Worm (Caenorhabditis elegans) whole organism, L2 larva: Measurements from ENCODE around the gene T11F9.21.
"Not testable (repeated sequence)": the region's sequence is repeated elsewhere in the genome, so short reads cannot be mapped to it uniquely, and the experiment has no call there.

Experiments used
- C34F6.9 ChIP-seq: fragments of 150-350 bp; optimal IDR thresholded peaks from 2 replicates; lab custom pipeline; 2014; ENCODE audit warnings: missing biosample characterization, missing genetic modification characterization
- F13H6.1 ChIP-seq: sonication (generic microtip); optimal IDR thresholded peaks from 2 replicates; lab custom pipeline; 2016; ENCODE audit warnings: missing genetic modification characterization, missing compliant biosample characterization
- alr-1 ChIP-seq: fragments of 150-350 bp; optimal IDR thresholded peaks from 2 replicates; lab custom pipeline; 2014; ENCODE audit warnings: missing biosample characterization, missing genetic modification characterization
- aly-2 ChIP-seq: fragments of 150-350 bp; optimal IDR thresholded peaks from 2 replicates; lab custom pipeline; 2014; ENCODE audit warnings: missing biosample characterization, missing genetic modification characterization
- blmp-1 ChIP-seq: sonication (generic microtip); optimal IDR thresholded peaks from 2 replicates; lab custom pipeline; 2017; ENCODE audit warnings: missing genetic modification characterization, mild to moderate bottlenecking, missing compliant biosample characterization, antibody characterized with exemption, moderate library complexity; ENCODE audit not compliant: insufficient read depth
- crh-2 ChIP-seq: sonication (generic microtip); optimal IDR thresholded peaks from 2 replicates; lab custom pipeline; 2017; ENCODE audit warnings: missing biosample characterization, missing genetic modification characterization
- elt-3 ChIP-seq: sonication (generic microtip); optimal IDR thresholded peaks from 2 replicates; lab custom pipeline; 2017; ENCODE audit warnings: missing biosample characterization, missing genetic modification characterization
- fos-1 ChIP-seq: fragments of 150-350 bp; optimal IDR thresholded peaks from 2 replicates; lab custom pipeline; 2014; ENCODE audit warnings: missing biosample characterization, missing genetic modification characterization
- gmeb-1 ChIP-seq: fragments of 150-350 bp; optimal IDR thresholded peaks from 2 replicates; lab custom pipeline; 2014; ENCODE audit warnings: missing biosample characterization, missing genetic modification characterization
- lin-11 ChIP-seq: fragments of 150-350 bp; sonication (generic microtip); optimal IDR thresholded peaks from 2 replicates; lab custom pipeline; 2014; ENCODE audit warnings: missing biosample characterization, missing genetic modification characterization, inconsistent platforms, mixed read lengths
- lin-13 ChIP-seq: fragments of 150-350 bp; optimal IDR thresholded peaks from 2 replicates; lab custom pipeline; 2014; ENCODE audit warnings: missing biosample characterization, missing genetic modification reagents, missing genetic modification characterization
- lsy-2 ChIP-seq, 2 experiments: fragments of 150-350 bp in 1 of 2; sonication (generic microtip) in 1 of 2; optimal IDR thresholded peaks; 2 replicates each; lab custom pipeline; 2014 to 2017; ENCODE audit warnings: missing biosample characterization in 2 of 2, missing genetic modification characterization in 2 of 2
- mab-5 ChIP-seq: fragments of 150-350 bp; optimal IDR thresholded peaks from 2 replicates; lab custom pipeline; 2014; ENCODE audit warnings: missing biosample characterization, missing genetic modification characterization
- mbf-1 ChIP-seq: sonication (generic microtip); optimal IDR thresholded peaks from 2 replicates; lab custom pipeline; 2017; ENCODE audit warnings: missing biosample characterization, missing genetic modification characterization
- mdl-1 ChIP-seq, 2 experiments: fragments of 150-350 bp in 1 of 2; sonication (generic microtip) in 1 of 2; optimal IDR thresholded peaks; 2 replicates each; lab custom pipeline; 2017; ENCODE audit warnings: missing biosample characterization in 2 of 2, missing genetic modification characterization in 2 of 2
- nhr-10 ChIP-seq: sonication (generic microtip); optimal IDR thresholded peaks from 2 replicates; lab custom pipeline; 2017; ENCODE audit warnings: missing biosample characterization, missing genetic modification characterization
- nhr-11 ChIP-seq: fragments of 150-350 bp; optimal IDR thresholded peaks from 2 replicates; lab custom pipeline; 2014; ENCODE audit warnings: missing biosample characterization, missing genetic modification characterization
- nhr-12 ChIP-seq: fragments of 150-350 bp; optimal IDR thresholded peaks from 2 replicates; lab custom pipeline; 2014; ENCODE audit warnings: missing biosample characterization, missing genetic modification characterization
- nhr-129 ChIP-seq: fragments of 150-350 bp; optimal IDR thresholded peaks from 2 replicates; lab custom pipeline; 2014; ENCODE audit warnings: missing biosample characterization, missing genetic modification characterization
- nhr-21 ChIP-seq: fragments of 150-350 bp; optimal IDR thresholded peaks from 2 replicates; lab custom pipeline; 2014; ENCODE audit warnings: missing biosample characterization, missing genetic modification characterization
- nhr-23 ChIP-seq: fragments of 150-350 bp; optimal IDR thresholded peaks from 2 replicates; lab custom pipeline; 2014; ENCODE audit warnings: missing biosample characterization, missing genetic modification reagents, missing genetic modification characterization
- nhr-25 ChIP-seq: fragments of 150-350 bp; sonication (generic microtip); optimal IDR thresholded peaks from 3 replicates; lab custom pipeline; 2014; ENCODE audit warnings: missing biosample characterization, missing genetic modification characterization
- nhr-6 ChIP-seq: fragments of 150-350 bp; optimal IDR thresholded peaks from 2 replicates; lab custom pipeline; 2014; ENCODE audit warnings: missing biosample characterization, missing genetic modification characterization
- sem-4 ChIP-seq: fragments of 150-350 bp; optimal IDR thresholded peaks from 2 replicates; lab custom pipeline; 2014; ENCODE audit warnings: missing biosample characterization, missing genetic modification reagents, missing genetic modification characterization
- sma-3 ChIP-seq: sonication (generic microtip); optimal IDR thresholded peaks from 2 replicates; lab custom pipeline; 2016; ENCODE audit warnings: missing genetic modification reagents, missing genetic modification characterization, missing compliant biosample characterization
- sma-9 ChIP-seq, 2 experiments: fragments of 150-350 bp in 1 of 2; sonication (generic microtip) in 1 of 2; optimal IDR thresholded peaks; 2 replicates each; lab custom pipeline; 2014 to 2016; ENCODE audit warnings: missing genetic modification characterization in 2 of 2, mild to moderate bottlenecking in 1 of 2, missing biosample characterization in 1 of 2, missing compliant biosample characterization in 1 of 2, missing genetic modification reagents in 1 of 2, moderate library complexity in 1 of 2
- unc-55 ChIP-seq: fragments of 150-350 bp; sonication (generic microtip); optimal IDR thresholded peaks from 3 replicates; lab custom pipeline; 2014; ENCODE audit warnings: missing biosample characterization, missing genetic modification reagents, missing genetic modification characterization
- zag-1 ChIP-seq: fragments of 150-350 bp; optimal IDR thresholded peaks from 2 replicates; lab custom pipeline; 2014; ENCODE audit warnings: missing biosample characterization, missing genetic modification characterization

The T11F9.21 gene

ce11 chrV:11497475-11497874, 4.9 kb downstream of the T11F9.21 start:
- TF ChIP-seq crh-2 (tag; lab: Kevin White, UChicago): no peak
- TF ChIP-seq nhr-11 (tag; lab: Kevin White, UChicago): no peak
- TF ChIP-seq mab-5 (tag; lab: Kevin White, UChicago): no peak

ce11 chrV:11499786-11500185, 7.2 kb downstream of the T11F9.21 start:
- TF ChIP-seq aly-2 (tag; lab: Kevin White, UChicago) (no peak), blmp-1 (peak; percentile 48), nhr-11 (tag; lab: Kevin White, UChicago) (no peak), nhr-129 (tag; lab: Kevin White, UChicago) (no peak), sma-9 (GFP tag; optimal IDR thresholded peaks at IDR 0.05; lab: Kevin White, UChicago) (peak; percentile 14), sma-9 (tag; optimal IDR thresholded peaks at IDR 0.05; lab: Kevin White, UChicago) (no peak), nhr-10 (tag; lab: Kevin White, UChicago) (no peak), sma-3 (GFP tag; lab: Kevin White, UChicago) (peak; percentile 30), elt-3 (no peak), fos-1 (tag; lab: Kevin White, UChicago) (peak; percentile 0), nhr-12 (tag; lab: Kevin White, UChicago) (no peak), mbf-1 (tag; lab: Kevin White, UChicago) (no peak), gmeb-1 (tag; lab: Kevin White, UChicago) (no peak)
- TF ChIP-seq, all 48 proteins: peak for 4

- TF ChIP-seq nhr-23 (tag; lab: Kevin White, UChicago): no peak
Measured at ce11 chrV:11500980-11501379, 8.4 kb downstream of the T11F9.21 start.

ce11 chrV:11503081-11503751, 10.7 kb downstream of the T11F9.21 start, which contains the start of gene C55A6.12:
Gene C55A6.12, minus strand, starts transcription at chrV:11503131.
- TF ChIP-seq gmeb-1 (tag; lab: Kevin White, UChicago): peak; percentile 10
- no peak for TF ChIP-seq alr-1 (tag; lab: Kevin White, UChicago)

ce11 chrV:11504853-11505397, 12.4 kb downstream of the T11F9.21 start, which contains the start of the genes C55A6.1 and C55A6.10:
Gene C55A6.1, minus strand, starts transcription at chrV:11504968.
Gene C55A6.10, plus strand, starts transcription at chrV:11505347.
- TF ChIP-seq sma-3 (GFP tag; lab: Kevin White, UChicago): peak; percentile 83
- peak; percentile 74 for TF ChIP-seq nhr-25 (tag; lab: Kevin White, UChicago)
- peak in 1 of 2 experiments; percentile 8 for TF ChIP-seq mdl-1 (tag; optimal IDR thresholded peaks at IDR 0.05; lab: Kevin White, UChicago)
- peak; percentile 59 for TF ChIP-seq gmeb-1 (tag; lab: Kevin White, UChicago)
- peak; percentile 73 for TF ChIP-seq crh-2 (tag; lab: Kevin White, UChicago)
- TF ChIP-seq blmp-1: peak; percentile 10
- TF ChIP-seq nhr-21 (tag; lab: Kevin White, UChicago): peak; percentile 40
- TF ChIP-seq F13H6.1 (tag; lab: Kevin White, UChicago): peak; percentile 85
- TF ChIP-seq sem-4 (tag; lab: Kevin White, UChicago): peak; percentile 46
- TF ChIP-seq nhr-129 (tag; lab: Kevin White, UChicago): peak; percentile 54
- TF ChIP-seq lin-13 (GFP tag; lab: Kevin White, UChicago): peak; percentile 69
- peak; percentile 34 to 73 for TF ChIP-seq lsy-2 (tag; optimal IDR thresholded peaks at IDR 0.05; lab: Kevin White, UChicago)
- peak; percentile 2 for TF ChIP-seq zag-1 (tag; lab: Kevin White, UChicago)
- TF ChIP-seq nhr-6: peak; percentile 18
- peak; percentile 66 for TF ChIP-seq unc-55 (GFP tag; lab: Kevin White, UChicago)
- TF ChIP-seq sma-9 (GFP tag; optimal IDR thresholded peaks at IDR 0.05; lab: Kevin White, UChicago): peak; percentile 69
- TF ChIP-seq sma-9 (tag; optimal IDR thresholded peaks at IDR 0.05; lab: Kevin White, UChicago): not testable (repeated sequence)
- peak; percentile 63 for TF ChIP-seq C34F6.9 (tag; lab: Kevin White, UChicago)
- TF ChIP-seq fos-1 (tag; lab: Kevin White, UChicago): peak; percentile 25
- peak; percentile 70 for TF ChIP-seq lin-11 (tag; lab: Kevin White, UChicago)

ce11 chrV:11506347-11506746, 13.8 kb downstream of the T11F9.21 start:
- TF ChIP-seq sma-9 (GFP tag; optimal IDR thresholded peaks at IDR 0.05; lab: Kevin White, UChicago) (peak; percentile 52), sma-9 (tag; optimal IDR thresholded peaks at IDR 0.05; lab: Kevin White, UChicago) (no peak), C34F6.9 (tag; lab: Kevin White, UChicago) (peak; percentile 44), F13H6.1 (tag; lab: Kevin White, UChicago) (peak; percentile 80), alr-1 (tag; lab: Kevin White, UChicago) (no peak), lsy-2 (tag; optimal IDR thresholded peaks at IDR 0.05; lab: Kevin White, UChicago) (peak in 1 of 2 experiments; percentile 36), nhr-129 (tag; lab: Kevin White, UChicago) (peak; percentile 46)
